Worm (Caenorhabditis elegans) whole organism, young adult: ENCODE data around the gene cyp-14A1.

ENCODE experiments used
- B0019.2 ChIP-seq: fragments of 200-800 bp; sonication (Bioruptor generic); conservative IDR thresholded peaks from 2 replicates; pipeline ENCODE4 v1.3.6; 2022; ENCODE audit warnings: missing genetic modification reagents, missing genetic modification characterization, missing compliant biosample characterization
- C06A6.2 ChIP-seq: fragments of 200-800 bp; sonication (Bioruptor generic); conservative IDR thresholded peaks from 2 replicates; pipeline ENCODE4 v1.3.6; 2022; ENCODE audit warnings: missing genetic modification characterization, missing compliant biosample characterization
- D2030.7 ChIP-seq: fragments of 200-800 bp; sonication (Bioruptor generic); IDR thresholded peaks from 2 replicates; pipeline ENCODE4 v1.3.6; 2022; ENCODE audit warnings: missing genetic modification reagents, missing genetic modification characterization, missing compliant biosample characterization
- F10E7.11 ChIP-seq: sonication (generic microtip); optimal IDR thresholded peaks from 2 replicates; lab custom pipeline; 2017; ENCODE audit warnings: mild to moderate bottlenecking, missing genetic modification characterization, moderate library complexity, missing compliant biosample characterization
- F22D6.2 ChIP-seq: sonication (generic microtip); optimal IDR thresholded peaks from 2 replicates; lab custom pipeline; 2016; ENCODE audit warnings: mild to moderate bottlenecking, missing genetic modification characterization, missing compliant biosample characterization
- F23B12.7 ChIP-seq: sonication (generic microtip); optimal IDR thresholded peaks from 2 replicates; lab custom pipeline; 2017; ENCODE audit warnings: missing genetic modification characterization, mild to moderate bottlenecking, missing compliant biosample characterization, antibody characterized with exemption, moderate library complexity; ENCODE audit not compliant: insufficient read depth
- F55B11.4 ChIP-seq: sonication (generic microtip); optimal IDR thresholded peaks from 2 replicates; lab custom pipeline; 2016; ENCODE audit warnings: missing compliant biosample characterization, missing genetic modification characterization, borderline replicate concordance; ENCODE audit not compliant: insufficient read depth
- F57A8.1 ChIP-seq: fragments of 200-800 bp; sonication (Bioruptor generic); optimal IDR thresholded peaks from 2 replicates; lab custom pipeline; 2018; ENCODE audit warnings: mild to moderate bottlenecking, missing genetic modification characterization, moderate library complexity, missing compliant biosample characterization
- aptf-3 ChIP-seq: fragments of 200-800 bp; sonication (Bioruptor generic); IDR thresholded peaks from 2 replicates; pipeline ENCODE4 v1.3.6; 2022; ENCODE audit warnings: missing genetic modification characterization, missing compliant biosample characterization
- athp-1 ChIP-seq: sonication (generic microtip); optimal IDR thresholded peaks from 2 replicates; lab custom pipeline; 2017; ENCODE audit warnings: mild to moderate bottlenecking, missing genetic modification characterization, missing compliant biosample characterization
- attf-3 ChIP-seq: fragments of 200-800 bp; sonication (Bioruptor generic); conservative IDR thresholded peaks from 2 replicates; pipeline ENCODE4 v1.3.6; 2022; ENCODE audit warnings: missing genetic modification reagents, missing genetic modification characterization, missing compliant biosample characterization
- attf-5 ChIP-seq: fragments of 200-800 bp; sonication (Bioruptor generic); optimal IDR thresholded peaks from 2 replicates; lab custom pipeline; 2018; ENCODE audit warnings: mild to moderate bottlenecking, missing genetic modification characterization, missing compliant biosample characterization
- bed-1 ChIP-seq: fragments of 200-800 bp; sonication (Bioruptor generic); IDR thresholded peaks from 2 replicates; pipeline ENCODE4 v1.3.6; 2022; ENCODE audit warnings: missing genetic modification reagents, missing genetic modification characterization, missing compliant biosample characterization
- bed-2 ChIP-seq: fragments of 200-800 bp; sonication (Bioruptor generic); IDR thresholded peaks from 2 replicates; pipeline ENCODE4 v1.3.6; 2022; ENCODE audit warnings: missing genetic modification reagents, missing genetic modification characterization, missing compliant biosample characterization
- ccch-3 ChIP-seq: fragments of 200-800 bp; sonication (Bioruptor generic); optimal IDR thresholded peaks from 2 replicates; lab custom pipeline; 2018; ENCODE audit warnings: mild to moderate bottlenecking, missing genetic modification characterization, missing compliant biosample characterization
- cebp-1 ChIP-seq, 2 experiments: fragments of 200-800 bp in 1 of 2; sonication (Bioruptor generic) in 1 of 2; sonication (generic microtip) in 1 of 2; IDR thresholded peaks in 1 of 2; optimal IDR thresholded peaks in 1 of 2; 2 replicates each; pipeline versions ENCODE4 v1.3.6 to Lab custom; 2017 to 2022; ENCODE audit warnings: missing compliant biosample characterization in 2 of 2, missing genetic modification characterization in 2 of 2, mild to moderate bottlenecking in 1 of 2, missing genetic modification reagents in 1 of 2, moderate library complexity in 1 of 2
- ceh-100 ChIP-seq: fragments of 200-800 bp; sonication (Bioruptor generic); IDR thresholded peaks from 2 replicates; pipeline ENCODE4 v1.3.6; 2022; ENCODE audit warnings: missing genetic modification reagents, missing genetic modification characterization, missing compliant biosample characterization
- ceh-40 ChIP-seq: fragments of 200-800 bp; sonication (Bioruptor generic); IDR thresholded peaks from 2 replicates; pipeline ENCODE4 v1.3.6; 2022; ENCODE audit warnings: missing genetic modification characterization, missing compliant biosample characterization
- ceh-58 ChIP-seq: fragments of 200-800 bp; sonication (Bioruptor generic); IDR thresholded peaks from 2 replicates; pipeline ENCODE4 v1.3.6; 2022; ENCODE audit warnings: missing genetic modification characterization, missing compliant biosample characterization
- ceh-79 ChIP-seq: sonication (generic microtip); optimal IDR thresholded peaks from 2 replicates; lab custom pipeline; 2017; ENCODE audit warnings: mild to moderate bottlenecking, missing genetic modification characterization, missing compliant biosample characterization
- die-1 ChIP-seq: sonication (generic microtip); optimal IDR thresholded peaks from 2 replicates; lab custom pipeline; 2016; ENCODE audit warnings: missing genotype, mild to moderate bottlenecking, missing genetic modification characterization, missing compliant biosample characterization
- egl-18 ChIP-seq: fragments of 200-800 bp; sonication (Bioruptor generic); IDR thresholded peaks from 2 replicates; pipeline ENCODE4 v1.3.6; 2022; ENCODE audit warnings: missing genetic modification reagents, missing genetic modification characterization, missing compliant biosample characterization
- egrh-3 ChIP-seq: fragments of 200-800 bp; sonication (Bioruptor generic); IDR thresholded peaks from 2 replicates; pipeline ENCODE4 v1.3.6; 2022; ENCODE audit warnings: missing genetic modification reagents, missing genetic modification characterization, missing compliant biosample characterization
- ets-4 ChIP-seq: fragments of 200-800 bp; sonication (Bioruptor generic); optimal IDR thresholded peaks from 2 replicates; lab custom pipeline; 2018; ENCODE audit warnings: mild to moderate bottlenecking, missing genetic modification characterization, missing compliant biosample characterization
- hlh-12 ChIP-seq: sonication (generic microtip); optimal IDR thresholded peaks from 2 replicates; lab custom pipeline; 2016; ENCODE audit warnings: missing genetic modification characterization, missing compliant biosample characterization
- hlh-26 ChIP-seq: fragments of 200-800 bp; sonication (Bioruptor generic); conservative IDR thresholded peaks from 2 replicates; pipeline ENCODE4 v1.3.6; 2022; ENCODE audit warnings: missing genetic modification reagents, missing genetic modification characterization, missing compliant biosample characterization
- hmg-1.2 ChIP-seq: fragments of 200-800 bp; sonication (Bioruptor generic); IDR thresholded peaks from 2 replicates; pipeline ENCODE4 v1.3.6; 2022; ENCODE audit warnings: missing genetic modification reagents, missing genetic modification characterization, missing compliant biosample characterization
- hrde-1 ChIP-seq: sonication (generic microtip); optimal IDR thresholded peaks from 2 replicates; lab custom pipeline; 2016; ENCODE audit warnings: missing genetic modification characterization, mild to moderate bottlenecking, missing compliant biosample characterization, moderate library complexity, missing genotype, missing genetic modification reagents, borderline replicate concordance
- lin-26 ChIP-seq: fragments of 200-800 bp; sonication (Bioruptor generic); IDR thresholded peaks from 2 replicates; pipeline ENCODE4 v1.3.6; 2022; ENCODE audit warnings: missing genetic modification reagents, missing genetic modification characterization, missing compliant biosample characterization
- lin-35 ChIP-seq, 3 experiments: fragments of 150-350 bp in 2 of 3; sonication (generic microtip) in 1 of 3; optimal IDR thresholded peaks; 2 replicates each; lab custom pipeline; 2014 to 2018; ENCODE audit warnings: missing biosample characterization in 3 of 3, missing genetic modification characterization in 3 of 3, missing genetic modification reagents in 3 of 3
- lin-40 ChIP-seq: sonication (generic microtip); optimal IDR thresholded peaks from 2 replicates; lab custom pipeline; 2016; ENCODE audit warnings: missing genetic modification characterization, mild to moderate bottlenecking, missing compliant biosample characterization, missing genotype, missing genetic modification reagents
- madf-3 ChIP-seq: fragments of 200-800 bp; sonication (Bioruptor generic); IDR thresholded peaks from 2 replicates; pipeline ENCODE4 v1.3.6; 2022; ENCODE audit warnings: missing genetic modification reagents, missing genetic modification characterization, missing compliant biosample characterization
- mcd-1 ChIP-seq: fragments of 200-800 bp; sonication (Bioruptor generic); IDR thresholded peaks from 2 replicates; pipeline ENCODE4 v1.3.6; 2022; ENCODE audit warnings: missing genetic modification reagents, missing genetic modification characterization, missing compliant biosample characterization
- mes-4 ChIP-seq: sonication (generic microtip); optimal IDR thresholded peaks from 2 replicates; lab custom pipeline; 2016; ENCODE audit warnings: missing genotype, missing genetic modification characterization, missing compliant biosample characterization
- nfya-2 ChIP-seq: fragments of 200-800 bp; sonication (Bioruptor generic); IDR thresholded peaks from 2 replicates; pipeline ENCODE4 v1.3.6; 2022; ENCODE audit warnings: missing genetic modification reagents, missing genetic modification characterization, missing compliant biosample characterization
- nhr-120 ChIP-seq: fragments of 200-800 bp; sonication (Bioruptor generic); IDR thresholded peaks from 2 replicates; pipeline ENCODE4 v1.3.6; 2022; ENCODE audit warnings: missing genetic modification characterization, missing compliant biosample characterization
- nhr-179 ChIP-seq: sonication (generic microtip); optimal IDR thresholded peaks from 2 replicates; lab custom pipeline; 2016; ENCODE audit warnings: mild to moderate bottlenecking, missing genetic modification characterization, missing compliant biosample characterization
- nhr-80 ChIP-seq: sonication (generic microtip); optimal IDR thresholded peaks from 2 replicates; lab custom pipeline; 2016; ENCODE audit warnings: missing genetic modification characterization, missing compliant biosample characterization
- pbrm-1 ChIP-seq: fragments of 200-800 bp; sonication (Bioruptor generic); IDR thresholded peaks from 2 replicates; pipeline ENCODE4 v1.3.6; 2022; ENCODE audit warnings: missing genetic modification reagents, missing genetic modification characterization, missing compliant biosample characterization
- pha-4 ChIP-seq: fragments of 150-350 bp; sonication (generic microtip); optimal IDR thresholded peaks from 2 replicates; lab custom pipeline; 2014; ENCODE audit warnings: missing biosample characterization, missing genetic modification reagents, missing genetic modification characterization
- rec-8 ChIP-seq, 2 experiments: sonication (generic microtip); optimal IDR thresholded peaks; 2 replicates each; lab custom pipeline; 2016; ENCODE audit warnings: mild to moderate bottlenecking in 2 of 2, missing genetic modification characterization in 2 of 2, missing genetic modification reagents in 2 of 2, missing genotype in 2 of 2, missing biosample characterization in 1 of 2, missing compliant biosample characterization in 1 of 2, moderate library complexity in 1 of 2
- snpc-3.4 ChIP-seq: sonication (generic microtip); optimal IDR thresholded peaks from 2 replicates; lab custom pipeline; 2017; ENCODE audit warnings: missing genetic modification characterization, mild to moderate bottlenecking, missing compliant biosample characterization, antibody characterized with exemption, moderate library complexity, missing genotype, missing genetic modification reagents
- somi-1 ChIP-seq: fragments of 200-800 bp; sonication (Bioruptor generic); optimal IDR thresholded peaks from 2 replicates; lab custom pipeline; 2018; ENCODE audit warnings: mild to moderate bottlenecking, missing genetic modification characterization, missing compliant biosample characterization
- zfh-2 ChIP-seq: fragments of 200-800 bp; sonication (Bioruptor generic); conservative IDR thresholded peaks from 2 replicates; pipeline ENCODE4 v1.3.6; 2022; ENCODE audit warnings: missing genetic modification reagents, missing genetic modification characterization, missing compliant biosample characterization
- ztf-18 ChIP-seq: sonication (generic microtip); optimal IDR thresholded peaks from 2 replicates; lab custom pipeline; 2016; ENCODE audit warnings: missing genotype, mild to moderate bottlenecking, missing genetic modification characterization, missing compliant biosample characterization
- ztf-22 ChIP-seq: fragments of 200-800 bp; sonication (Bioruptor generic); optimal IDR thresholded peaks from 2 replicates; lab custom pipeline; 2018; ENCODE audit warnings: mild to moderate bottlenecking, missing genetic modification characterization, moderate library complexity, missing compliant biosample characterization
- ztf-26 ChIP-seq: sonication (generic microtip); optimal IDR thresholded peaks from 2 replicates; lab custom pipeline; 2017; ENCODE audit warnings: missing genetic modification characterization, missing compliant biosample characterization
- ztf-3 ChIP-seq: fragments of 200-800 bp; sonication (Bioruptor generic); optimal IDR thresholded peaks from 2 replicates; lab custom pipeline; 2018; ENCODE audit warnings: mild to moderate bottlenecking, missing genetic modification characterization, missing compliant biosample characterization

The cyp-14A1 gene

DNA sequence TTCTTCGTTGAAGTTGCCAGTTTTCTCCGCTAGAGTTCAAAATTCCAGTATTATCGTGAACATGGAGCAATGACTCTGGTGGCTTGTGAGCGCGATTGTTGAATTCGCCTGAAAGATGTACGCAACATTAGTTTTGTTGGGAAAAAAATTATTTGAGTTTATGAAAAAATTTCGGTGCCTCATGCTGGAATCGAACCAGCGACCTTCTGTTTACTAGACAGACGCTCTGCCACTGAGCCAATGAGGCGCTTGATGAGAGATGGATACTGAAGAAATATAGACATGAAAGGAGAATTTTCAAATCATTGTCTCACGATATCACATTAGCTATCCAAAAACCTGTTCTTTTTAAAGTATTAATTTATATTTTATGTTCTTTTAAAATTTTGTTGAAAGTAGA, 16.3 kb upstream of the cyp-14A1 start (continued):
- TF ChIP-seq ztf-22 (GFP tag; lab: Kevin White, UChicago) (no peak), hmg-1.2 (GFP tag; lab: Robert Waterston, UW) (peak; percentile 65), somi-1 (GFP tag; lab: Kevin White, UChicago) (no peak), nhr-80 (tag; lab: Kevin White, UChicago) (peak; percentile 4), ztf-18 (peak; percentile 65), snpc-3.4 (peak; percentile 9), ztf-3 (GFP tag; lab: Kevin White, UChicago) (no peak), attf-3 (GFP tag; lab: Robert Waterston, UW) (no peak), mcd-1 (no peak; the same call in 1 of the 2 replicates), athp-1 (tag; lab: Kevin White, UChicago) (peak; percentile 23), zfh-2 (GFP tag; lab: Robert Waterston, UW) (no peak), rec-8 (tag; optimal IDR thresholded peaks at IDR 0.05; lab: Kevin White, UChicago) (peak; percentile 58 to 76), F57A8.1 (no peak), pbrm-1 (GFP tag; lab: Robert Waterston, UW) (peak; percentile 73), madf-3 (GFP tag; lab: Robert Waterston, UW) (no peak), ceh-40 (0 out of 2 replicates have a peak, but pooled peaks have one; percentile 27), lin-26 (peak; percentile 95), nfya-2 (GFP tag; lab: Robert Waterston, UW) (no peak), ets-4 (GFP tag; lab: Kevin White, UChicago) (no peak), hlh-12 (tag; lab: Kevin White, UChicago) (no peak), hrde-1 (tag; lab: Kevin White, UChicago) (peak; percentile 51), attf-5 (GFP tag; lab: Kevin White, UChicago) (peak; percentile 25), lin-40 (tag; lab: Kevin White, UChicago) (no peak), egl-18 (GFP tag; lab: Robert Waterston, UW) (no peak), B0019.2 (GFP tag; lab: Robert Waterston, UW) (no peak), mes-4 (tag; lab: Kevin White, UChicago) (peak; percentile 51), F55B11.4 (tag; lab: Kevin White, UChicago) (no peak), aptf-3 (GFP tag; lab: Robert Waterston, UW) (peak; percentile 70; the same call in 1 of the 2 replicates), ztf-26 (peak; percentile 16), C06A6.2 (GFP tag; lab: Robert Waterston, UW) (no peak), bed-2 (no peak), F23B12.7 (tag; lab: Kevin White, UChicago) (peak; percentile 43), nhr-120 (no peak), die-1 (peak; percentile 85), ccch-3 (GFP tag; lab: Kevin White, UChicago) (peak; percentile 18), bed-1 (GFP tag; lab: Robert Waterston, UW) (no peak), ceh-79 (tag; lab: Kevin White, UChicago) (peak; percentile 17), D2030.7 (GFP tag; lab: Robert Waterston, UW) (peak; percentile 79), ceh-58 (GFP tag; lab: Robert Waterston, UW) (no peak), F10E7.11 (tag; lab: Kevin White, UChicago) (no peak), cebp-1 (GFP tag; IDR thresholded peaks at IDR 0.05; lab: Robert Waterston, UW) (no peak), cebp-1 (tag; optimal IDR thresholded peaks at IDR 0.05; lab: Kevin White, UChicago) (no peak), F22D6.2 (no peak), lin-35 (GFP tag; optimal IDR thresholded peaks at IDR 0.05; lab: Kevin White, UChicago) (no peak), nhr-179 (tag; lab: Kevin White, UChicago) (no peak), pha-4 (tag; lab: Kevin White, UChicago) (no peak), egrh-3 (GFP tag; lab: Robert Waterston, UW) (0 out of 2 replicates have a peak, but pooled peaks have one; percentile 13), hlh-26 (no peak), ceh-100 (GFP tag; lab: Robert Waterston, UW) (no peak)
